Fruit fly (Drosophila melanogaster): ENCODE measurements around the gene Or85f.

dm6 chr3R:9417577-9418334, 19.8 kb downstream of the Or85f start, which contains the start of gene ps:
- no peak for TF ChIP-seq insv (optimal IDR thresholded peaks at IDR 0.05)
- TF ChIP-seq Sin3A (optimal IDR thresholded peaks at IDR 0.05), result no peak
